Worm (Caenorhabditis elegans): ENCODE data around the gene E01G6.1.
A peak's percentile ranks its signal among the peaks of the same experiment; 100 is the strongest.

The E01G6.1 gene

DNA sequence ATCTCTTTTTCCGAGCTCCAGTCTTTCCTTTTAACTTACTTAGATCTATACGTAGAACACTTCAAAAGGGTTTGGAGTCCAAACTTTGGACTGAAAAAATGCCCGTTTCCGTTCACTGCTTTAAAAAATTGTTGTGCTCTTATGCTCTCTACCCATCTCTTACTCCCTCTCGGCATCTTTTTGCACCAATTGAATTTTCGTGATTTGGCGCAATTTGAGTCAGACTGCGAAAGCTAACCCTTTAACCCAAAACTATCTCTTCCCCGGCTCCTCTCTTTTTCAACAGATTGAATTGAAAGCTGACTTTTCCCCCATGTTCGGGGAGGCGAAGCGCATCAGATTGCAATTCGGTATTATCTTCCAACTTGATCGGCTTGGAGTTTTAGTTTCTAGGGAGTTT lies 8.5 kb upstream of the E01G6.1 start:
- TF ChIP-seq ham-2 (GFP tag; optimal IDR thresholded peaks at IDR 0.05) (no peak), unc-62 (GFP tag; optimal IDR thresholded peaks at IDR 0.05) (no peak), ces-1 (GFP tag; optimal IDR thresholded peaks at IDR 0.05) (peak; percentile 80), bed-3 (GFP tag; optimal IDR thresholded peaks at IDR 0.05) (no peak), nhr-12 (tag; optimal IDR thresholded peaks at IDR 0.05) (no peak)

DNA sequence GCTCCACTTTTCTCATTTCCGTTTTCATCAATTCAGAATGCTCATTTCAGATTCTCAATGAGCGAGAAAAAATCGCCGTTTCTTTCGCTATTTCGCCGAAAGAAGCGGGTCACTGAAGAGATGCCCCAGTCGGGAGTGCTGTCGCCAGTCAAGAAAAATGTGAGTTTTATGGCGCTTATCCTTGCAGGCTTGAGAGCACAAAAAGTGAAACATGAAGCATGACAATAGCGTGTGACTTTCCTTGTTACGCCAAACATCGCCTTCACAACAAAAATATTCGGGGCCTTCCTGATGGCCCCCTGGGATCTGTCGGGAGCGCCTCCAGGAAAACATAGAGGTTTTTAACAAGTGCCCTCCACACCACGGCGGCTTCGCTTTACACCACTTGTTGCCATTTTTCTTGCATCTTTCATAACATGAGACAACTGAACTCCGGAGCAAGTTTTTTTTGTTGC lies 4.1 kb upstream of the E01G6.1 start, which contains the start of gene E01G6.2:
Gene E01G6.2 (plus strand): TSS at position 51 of the 455 bp plus-strand sequence.
- TF ChIP-seq nhr-76 (tag; optimal IDR thresholded peaks at IDR 0.05) (no peak), snpc-4 (tag; optimal IDR thresholded peaks at IDR 0.05) (no peak), ceh-83 (GFP tag; optimal IDR thresholded peaks at IDR 0.05) (no peak), pha-4 (tag; optimal IDR thresholded peaks at IDR 0.05) (no peak), nhr-2 (tag; optimal IDR thresholded peaks at IDR 0.05) (no peak), ceh-39 (tag; optimal IDR thresholded peaks at IDR 0.05) (no peak), M03D4.4 (tag; optimal IDR thresholded peaks at IDR 0.05) (no peak), unc-39 (tag; optimal IDR thresholded peaks at IDR 0.05) (no peak), elt-1 (tag; optimal IDR thresholded peaks at IDR 0.05; ENCODE audit: borderline replicate concordance, insufficient read depth) (no peak), lin-13 (tag; optimal IDR thresholded peaks at IDR 0.05) (no peak), cnd-1 (tag; optimal IDR thresholded peaks at IDR 0.05) (no peak), zip-8 (tag; optimal IDR thresholded peaks at IDR 0.05) (no peak), blmp-1 (tag; optimal IDR thresholded peaks at IDR 0.05) (no peak), sem-2 (GFP tag; optimal IDR thresholded peaks at IDR 0.05) (no peak), hlh-1 (tag; optimal IDR thresholded peaks at IDR 0.05) (no peak), nhr-28 (tag; optimal IDR thresholded peaks at IDR 0.05) (no peak), mep-1 (tag; optimal IDR thresholded peaks at IDR 0.05) (no peak), sptf-1 (tag; optimal IDR thresholded peaks at IDR 0.05) (no peak)

DNA sequence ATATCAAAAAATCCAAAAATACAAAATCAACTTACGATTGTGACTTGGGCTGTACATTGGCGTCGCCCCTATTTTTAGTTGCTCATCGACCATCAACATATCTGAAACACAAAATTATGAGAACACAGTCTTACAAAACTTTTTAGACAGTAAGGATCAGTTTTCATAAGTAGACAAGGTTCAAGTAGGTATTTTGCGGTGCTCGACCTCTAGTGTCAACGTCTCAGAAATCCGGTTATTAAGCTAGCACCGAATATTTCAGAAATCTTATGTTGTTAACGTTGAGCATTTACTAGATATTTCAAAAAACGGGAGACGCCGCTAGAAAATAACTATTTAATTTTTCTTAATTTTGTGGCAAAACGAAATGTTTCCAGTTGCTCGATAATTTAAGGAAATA lies 10.2 kb downstream of the E01G6.1 start, which contains the start of gene otpl-8:
Gene otpl-8 (minus strand): TSS at position 101 of the 400 bp plus-strand sequence.
- TF ChIP-seq unc-120 (tag; optimal IDR thresholded peaks at IDR 0.05; ENCODE audit: poor library complexity, severe bottlenecking): no peak
- no peak for TF ChIP-seq bed-3 (GFP tag; optimal IDR thresholded peaks at IDR 0.05)
- no peak for TF ChIP-seq nhr-28 (tag; optimal IDR thresholded peaks at IDR 0.05)
- TF ChIP-seq sem-2 (GFP tag; optimal IDR thresholded peaks at IDR 0.05): no peak
- TF ChIP-seq ces-1 (GFP tag; optimal IDR thresholded peaks at IDR 0.05): no peak
- TF ChIP-seq ztf-11 (tag; optimal IDR thresholded peaks at IDR 0.05): no peak
- TF ChIP-seq nhr-2 (tag; optimal IDR thresholded peaks at IDR 0.05): no peak
- no peak for TF ChIP-seq M03D4.4 (tag; optimal IDR thresholded peaks at IDR 0.05)
- TF ChIP-seq elt-3 (tag; optimal IDR thresholded peaks at IDR 0.05): no peak
- TF ChIP-seq zip-8 (tag; optimal IDR thresholded peaks at IDR 0.05): no peak
- no peak for TF ChIP-seq drap-1 (GFP tag; optimal IDR thresholded peaks at IDR 0.05)
- no peak for TF ChIP-seq cnd-1 (tag; optimal IDR thresholded peaks at IDR 0.05)
- no peak for TF ChIP-seq nhr-76 (tag; optimal IDR thresholded peaks at IDR 0.05)
- no peak for TF ChIP-seq pha-4 (tag; optimal IDR thresholded peaks at IDR 0.05)
- no peak for TF ChIP-seq nhr-237 (tag; optimal IDR thresholded peaks at IDR 0.05)

DNA sequence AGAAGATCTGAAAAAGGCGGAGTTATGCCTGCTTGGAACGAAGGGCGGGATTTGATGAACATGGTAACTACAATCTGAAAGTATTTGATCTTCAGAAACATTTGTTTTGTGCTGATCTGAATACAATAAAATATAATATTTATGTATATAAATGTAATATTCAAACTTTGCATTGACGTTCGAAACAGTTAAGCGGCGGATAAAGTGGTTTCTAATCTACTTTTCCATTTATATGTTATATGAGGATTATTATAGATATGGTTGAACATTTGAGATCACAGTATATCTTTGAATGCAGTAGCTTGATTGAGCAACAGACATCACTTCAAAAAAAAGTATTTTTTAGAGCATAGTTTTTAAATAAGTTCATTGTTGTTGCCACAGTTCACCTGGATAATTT lies 13.2 kb downstream of the E01G6.1 start, which contains the start of gene H19J13.2:
Gene H19J13.2 (minus strand): TSS at position 101 of the 400 bp plus-strand sequence.
- no peak for TF ChIP-seq zip-8 (tag; optimal IDR thresholded peaks at IDR 0.05)
- no peak for TF ChIP-seq ham-2 (GFP tag; optimal IDR thresholded peaks at IDR 0.05)
- no peak for TF ChIP-seq nhr-2 (tag; optimal IDR thresholded peaks at IDR 0.05)
- TF ChIP-seq snpc-4 (tag; optimal IDR thresholded peaks at IDR 0.05): no peak
- no peak for TF ChIP-seq sem-2 (GFP tag; optimal IDR thresholded peaks at IDR 0.05)
- no peak for TF ChIP-seq elt-1 (tag; optimal IDR thresholded peaks at IDR 0.05; ENCODE audit: borderline replicate concordance, insufficient read depth)
- no peak for TF ChIP-seq drap-1 (GFP tag; optimal IDR thresholded peaks at IDR 0.05)
- TF ChIP-seq ceh-43 (GFP tag; optimal IDR thresholded peaks at IDR 0.05): no peak
- TF ChIP-seq ces-1 (GFP tag; optimal IDR thresholded peaks at IDR 0.05): no peak
- TF ChIP-seq unc-120 (tag; optimal IDR thresholded peaks at IDR 0.05; ENCODE audit: poor library complexity, severe bottlenecking): no peak
- TF ChIP-seq sptf-1 (tag; optimal IDR thresholded peaks at IDR 0.05): no peak
- TF ChIP-seq flh-1 (GFP tag; optimal IDR thresholded peaks at IDR 0.05): no peak
- no peak for TF ChIP-seq M03D4.4 (tag; optimal IDR thresholded peaks at IDR 0.05)
- TF ChIP-seq ceh-39 (tag; optimal IDR thresholded peaks at IDR 0.05): no peak
- TF ChIP-seq pha-4 (tag; optimal IDR thresholded peaks at IDR 0.05): no peak
- no peak for TF ChIP-seq bed-3 (GFP tag; optimal IDR thresholded peaks at IDR 0.05)
- no peak for TF ChIP-seq mls-2 (tag; optimal IDR thresholded peaks at IDR 0.05)
- no peak for TF ChIP-seq lin-32 (GFP tag; optimal IDR thresholded peaks at IDR 0.05)
- no peak for TF ChIP-seq elt-3 (tag; optimal IDR thresholded peaks at IDR 0.05)
